Worm (Caenorhabditis elegans) whole organism, L1 larva: ENCODE measurements around the gene gfat-1.

Source experiments
- elt-3 ChIP-seq, 6 experiments: fragments of 150-350 bp in 1 of 6; sonication (generic microtip); optimal IDR thresholded peaks; 2 replicates each; lab custom pipeline; 2017 to 2018; ENCODE audit warnings: missing biosample characterization in 6 of 6, missing genetic modification characterization in 6 of 6, inconsistent platforms in 1 of 6
- fos-1 ChIP-seq: fragments of 150-350 bp; optimal IDR thresholded peaks from 2 replicates; lab custom pipeline; 2014; ENCODE audit warnings: missing biosample characterization, missing genetic modification characterization
- pax-3 ChIP-seq: fragments of 200-800 bp; sonication (Bioruptor generic); optimal IDR thresholded peaks from 2 replicates; lab custom pipeline; 2018; ENCODE audit warnings: mild to moderate bottlenecking, missing genetic modification characterization, moderate library complexity, missing compliant biosample characterization
- pqm-1 ChIP-seq: sonication (generic microtip); optimal IDR thresholded peaks from 3 replicates; lab custom pipeline; 2017; ENCODE audit warnings: missing biosample characterization, missing genetic modification characterization
- rnt-1 ChIP-seq: sonication (generic microtip); optimal IDR thresholded peaks from 2 replicates; lab custom pipeline; 2016; ENCODE audit warnings: mild to moderate bottlenecking, missing genetic modification characterization, moderate library complexity, missing compliant biosample characterization

ce11 chrII:11637189-11637754, 42.1 kb upstream of the gfat-1 start:
- TF ChIP-seq pqm-1 (tag; lab: Kevin White, UChicago) (no peak), rnt-1 (tag; lab: Kevin White, UChicago) (no peak), fos-1 (tag; lab: Kevin White, UChicago) (peak; percentile 53), pax-3 (no peak), elt-3 (tag; optimal IDR thresholded peaks at IDR 0.05; lab: Kevin White, UChicago) (no peak)
